Fruit fly (Drosophila melanogaster) whole organism, prepupa: ENCODE results near the gene CG32264.

Source experiments
- CG10631 ChIP-seq: fragments of 200-800 bp; sonication (Bioruptor generic); optimal IDR thresholded peaks from 2 replicates; lab custom pipeline; 2016; ENCODE audit warnings: missing biosample characterization, missing genetic modification characterization
- CG3032 ChIP-seq: fragments of 200-800 bp; optimal IDR thresholded peaks from 2 replicates; lab custom pipeline; 2019; ENCODE audit warnings: missing biosample characterization, mild to moderate bottlenecking, missing genetic modification characterization, moderate library complexity
- CG32006 ChIP-seq: fragments of 200-800 bp; sonication (Bioruptor generic); optimal IDR thresholded peaks from 3 replicates; lab custom pipeline; 2017; ENCODE audit warnings: missing biosample characterization, mild to moderate bottlenecking, missing genetic modification characterization
- Ets21C ChIP-seq: fragments of 200-800 bp; sonication (Bioruptor generic); optimal IDR thresholded peaks from 3 replicates; lab custom pipeline; 2016; ENCODE audit warnings: missing biosample characterization, missing genetic modification characterization
- Lpt ChIP-seq: fragments of 200-800 bp; sonication (Bioruptor generic); optimal IDR thresholded peaks from 3 replicates; lab custom pipeline; 2016; ENCODE audit warnings: missing biosample characterization, missing genetic modification characterization
- Smox ChIP-seq: fragments of 200-800 bp; sonication (Bioruptor generic); optimal IDR thresholded peaks from 3 replicates; lab custom pipeline; 2016; ENCODE audit warnings: missing biosample characterization, missing genetic modification characterization
- Sox14 ChIP-seq: fragments of 200-800 bp; sonication (Bioruptor generic); optimal IDR thresholded peaks from 3 replicates; lab custom pipeline; 2016; ENCODE audit warnings: missing biosample characterization, missing genetic modification characterization
- cyc ChIP-seq: fragments of 200-800 bp; sonication (Bioruptor generic); optimal IDR thresholded peaks from 3 replicates; lab custom pipeline; 2016; ENCODE audit warnings: missing biosample characterization, missing genetic modification characterization
- fd85E ChIP-seq: fragments of 200-800 bp; sonication (Bioruptor generic); optimal IDR thresholded peaks from 3 replicates; lab custom pipeline; 2016; ENCODE audit warnings: missing biosample characterization, missing genetic modification characterization
- fkh ChIP-seq: fragments of 200-800 bp; sonication (Bioruptor generic); optimal IDR thresholded peaks from 3 replicates; lab custom pipeline; 2017; ENCODE audit warnings: missing biosample characterization, mild to moderate bottlenecking, missing genetic modification characterization, moderate library complexity
- svp ChIP-seq: fragments of 200-800 bp; sonication (Bioruptor generic); peaks from one replicate; lab custom pipeline; 2016; ENCODE audit warnings: missing biosample characterization, missing genetic modification characterization

DNA sequence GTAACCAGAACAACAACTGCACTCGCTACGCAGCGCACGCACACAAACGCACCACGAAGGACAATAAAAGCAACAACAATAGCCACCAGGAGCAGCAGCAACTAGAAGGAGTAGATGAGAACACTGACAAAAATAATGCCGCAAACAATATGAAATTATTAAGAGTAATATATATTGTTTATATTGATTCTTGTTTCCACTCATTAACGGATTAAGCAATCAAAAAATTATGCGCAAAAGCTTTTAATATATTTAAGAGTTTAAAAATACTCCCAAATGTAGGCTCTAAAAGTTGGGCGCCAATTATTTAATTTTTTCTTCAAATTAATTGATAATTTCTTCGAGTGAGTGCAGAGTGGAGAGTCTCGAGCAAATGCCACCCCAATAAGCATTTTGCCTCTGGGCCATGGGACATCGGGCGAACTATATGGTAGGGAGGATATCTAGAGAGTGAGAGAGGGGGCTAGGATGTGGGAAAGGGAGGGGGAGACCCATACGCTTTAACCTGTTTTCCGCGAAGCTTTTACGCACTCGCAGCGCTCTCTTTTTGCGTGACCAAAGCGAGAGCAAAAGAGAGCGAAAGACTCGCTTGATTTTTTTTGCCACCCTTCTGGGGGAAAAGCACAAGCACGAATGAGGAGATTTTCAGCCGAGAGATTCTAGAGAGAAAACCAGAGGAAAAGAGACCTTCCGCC is 18.7 kb upstream of the CG32264 start, which contains the start of gene Rdh:
- TF ChIP-seq cyc (GFP tag; lab: Kevin White, UChicago): peak; percentile 32
- TF ChIP-seq Lpt: no peak
- TF ChIP-seq CG3032 (tag; lab: Kevin White, UChicago): peak; percentile 22
- TF ChIP-seq fkh (GFP tag; lab: Kevin White, UChicago): no peak
- TF ChIP-seq Sox14 (GFP tag; lab: Kevin White, UChicago): no peak
- TF ChIP-seq Ets21C (GFP tag; lab: Kevin White, UChicago): no peak
- TF ChIP-seq CG10631 (GFP tag; lab: Kevin White, UChicago): peak; percentile 61
- TF ChIP-seq fd85E (GFP tag; lab: Kevin White, UChicago): no peak
- peak; percentile 60 for TF ChIP-seq CG32006 (GFP tag; lab: Kevin White, UChicago)
- TF ChIP-seq svp: peak; percentile 67
- TF ChIP-seq Smox (GFP tag; lab: Kevin White, UChicago): peak; percentile 53
